Fruit fly (Drosophila melanogaster) whole organism, wandering third instar larva: ENCODE data around the gene Rpn11.
A peak's percentile ranks its signal among the peaks of the same experiment; 100 is the strongest.

Source experiments
- Abd-B ChIP-seq: fragments of >200 bp; optimal IDR thresholded peaks from 2 replicates; lab custom pipeline; 2017; ENCODE audit warnings: missing biosample characterization, missing genetic modification characterization
- CG9705 ChIP-seq: fragments of 200-800 bp; sonication (Bioruptor generic); optimal IDR thresholded peaks from 2 replicates; lab custom pipeline; 2018; ENCODE audit warnings: missing biosample characterization, mild to moderate bottlenecking, missing genetic modification characterization
- Dfd ChIP-seq: fragments of >200 bp; optimal IDR thresholded peaks from 2 replicates; lab custom pipeline; 2017; ENCODE audit warnings: missing biosample characterization, missing genetic modification characterization
- Dif ChIP-seq: fragments of 200-275, 200-300 bp; sonication (Bioruptor generic); optimal IDR thresholded peaks from 2 replicates; lab custom pipeline; 2018; ENCODE audit warnings: missing biosample characterization, missing genetic modification characterization; ENCODE audit not compliant: partially characterized antibody
- GATAd ChIP-seq: sonication (Bioruptor generic); optimal IDR thresholded peaks from 2 replicates; lab custom pipeline; 2016; ENCODE audit warnings: missing biosample characterization, missing genetic modification characterization
- HLH106 ChIP-seq: fragments of 200-800 bp; optimal IDR thresholded peaks from 3 replicates; lab custom pipeline; 2019; ENCODE audit warnings: missing biosample characterization, mild to moderate bottlenecking, missing genetic modification characterization, moderate library complexity
- Hnf4 ChIP-seq: fragments of 200-800 bp; sonication (Bioruptor generic); optimal IDR thresholded peaks from 2 replicates; lab custom pipeline; 2016; ENCODE audit warnings: missing biosample characterization, mild to moderate bottlenecking, missing genetic modification characterization
- Hr78 ChIP-seq: fragments of >200 bp; optimal IDR thresholded peaks from 2 replicates; lab custom pipeline; 2017; ENCODE audit warnings: missing biosample characterization, missing genetic modification characterization
- Hr83 ChIP-seq: fragments of 200-300 bp; sonication (Bioruptor generic); optimal IDR thresholded peaks from 2 replicates; lab custom pipeline; 2016; ENCODE audit warnings: missing biosample characterization, mild to moderate bottlenecking, missing genetic modification characterization, moderate library complexity; ENCODE audit not compliant: poor library complexity, severe bottlenecking
- Jra ChIP-seq: sonication (Bioruptor generic); optimal IDR thresholded peaks from 2 replicates; lab custom pipeline; 2016; ENCODE audit warnings: missing biosample characterization, missing genetic modification characterization
- N ChIP-seq: fragments of >200 bp; optimal IDR thresholded peaks from 2 replicates; lab custom pipeline; 2018; ENCODE audit warnings: missing biosample characterization, missing external identifiers, missing genetic modification characterization
- OdsH ChIP-seq: fragments of 200-800 bp; sonication (Bioruptor generic); optimal IDR thresholded peaks from 2 replicates; lab custom pipeline; 2016; ENCODE audit warnings: missing biosample characterization, mild to moderate bottlenecking, missing genetic modification characterization
- Rel ChIP-seq, 2 experiments: fragments of 200-800 bp; sonication (Bioruptor generic) in 1 of 2; optimal IDR thresholded peaks; 2 replicates in 1 of 2; 3 replicates in 1 of 2; lab custom pipeline; 2016 to 2019; ENCODE audit warnings: mild to moderate bottlenecking in 2 of 2, missing biosample characterization in 2 of 2, missing genetic modification characterization in 2 of 2, moderate library complexity in 1 of 2
- Sp1 ChIP-seq: fragments of 200-800 bp; sonication (Bioruptor generic); optimal IDR thresholded peaks from 3 replicates; lab custom pipeline; 2019; ENCODE audit warnings: missing biosample characterization, mild to moderate bottlenecking, missing genetic modification characterization, moderate library complexity
- Vsx2 ChIP-seq: fragments of 200-300, 225-300 bp; sonication (Bioruptor generic); optimal IDR thresholded peaks from 2 replicates; lab custom pipeline; 2018; ENCODE audit warnings: missing biosample characterization, missing genetic modification characterization; ENCODE audit not compliant: partially characterized antibody
- br ChIP-seq: fragments of 200-800 bp; sonication (Bioruptor generic); optimal IDR thresholded peaks from 2 replicates; lab custom pipeline; 2016; ENCODE audit warnings: missing biosample characterization, missing genetic modification characterization
- dl ChIP-seq, 2 experiments: fragments of 175-275, 200-275 bp in 1 of 2; fragments of 200-275 bp in 1 of 2; sonication (Bioruptor generic); optimal IDR thresholded peaks; lab custom pipeline; 2018; ENCODE audit warnings: mild to moderate bottlenecking in 2 of 2, missing biosample characterization in 2 of 2, missing genetic modification characterization in 2 of 2, moderate library complexity in 2 of 2; ENCODE audit not compliant: partially characterized antibody in 2 of 2, insufficient read depth in 1 of 2
- dmrt93B ChIP-seq: fragments of 200-800 bp; sonication (Bioruptor generic); optimal IDR thresholded peaks from 2 replicates; lab custom pipeline; 2018; ENCODE audit warnings: missing biosample characterization, mild to moderate bottlenecking, missing genetic modification characterization
- dsf ChIP-seq: sonication (Bioruptor generic); optimal IDR thresholded peaks from 2 replicates; lab custom pipeline; 2016; ENCODE audit warnings: missing biosample characterization, missing genetic modification characterization, borderline replicate concordance
- ey ChIP-seq: fragments of 200-800 bp; sonication (Bioruptor generic); optimal IDR thresholded peaks from 2 replicates; lab custom pipeline; 2016; ENCODE audit warnings: missing biosample characterization, missing genetic modification characterization
- foxo ChIP-seq, 2 experiments: fragments of 200-800 bp; sonication (Bioruptor generic); optimal IDR thresholded peaks; 2 replicates in 1 of 2; 3 replicates in 1 of 2; lab custom pipeline; 2016 to 2017; ENCODE audit warnings: missing biosample characterization in 2 of 2, missing genetic modification characterization in 2 of 2
- fru ChIP-seq: fragments of 200-800 bp; sonication (Bioruptor generic); optimal IDR thresholded peaks from 3 replicates; lab custom pipeline; 2016; ENCODE audit warnings: missing biosample characterization, mild to moderate bottlenecking, missing genetic modification characterization
- h ChIP-seq: fragments of 200-800 bp; sonication (Bioruptor generic); optimal IDR thresholded peaks from 3 replicates; lab custom pipeline; 2016; ENCODE audit warnings: missing biosample characterization, mild to moderate bottlenecking, missing genetic modification characterization
- jim ChIP-seq: fragments of 175-275, 200-325 bp; sonication (Bioruptor generic); optimal IDR thresholded peaks from 2 replicates; lab custom pipeline; 2016; ENCODE audit warnings: missing biosample characterization, mild to moderate bottlenecking, missing genetic modification characterization
- lola ChIP-seq: fragments of >200 bp; optimal IDR thresholded peaks from 2 replicates; lab custom pipeline; 2017; ENCODE audit warnings: missing biosample characterization, missing genetic modification characterization
- pan ChIP-seq: fragments of >200 bp; optimal IDR thresholded peaks from 2 replicates; lab custom pipeline; 2017
- psq ChIP-seq: fragments of 200-800 bp; sonication (Bioruptor generic); optimal IDR thresholded peaks from 3 replicates; lab custom pipeline; 2017; ENCODE audit warnings: missing biosample characterization, mild to moderate bottlenecking, missing genetic modification characterization, moderate library complexity
- rgr ChIP-seq: fragments of 200-800 bp; sonication (Bioruptor generic); optimal IDR thresholded peaks from 3 replicates; lab custom pipeline; 2016; ENCODE audit warnings: missing biosample characterization, mild to moderate bottlenecking, missing genetic modification characterization
- sage ChIP-seq: fragments of 200-800 bp; sonication (Bioruptor generic); optimal IDR thresholded peaks from 2 replicates; lab custom pipeline; 2016; ENCODE audit warnings: missing biosample characterization, mild to moderate bottlenecking, missing genetic modification characterization
- sv ChIP-seq: fragments of 200-800 bp; sonication (Bioruptor generic); optimal IDR thresholded peaks from 3 replicates; lab custom pipeline; 2016; ENCODE audit warnings: missing biosample characterization, missing genetic modification characterization
- usp ChIP-seq: fragments of >200 bp; optimal IDR thresholded peaks from 2 replicates; lab custom pipeline; 2017; ENCODE audit warnings: missing biosample characterization, missing genetic modification characterization
- woc ChIP-seq: sonication (Bioruptor generic); optimal IDR thresholded peaks from 2 replicates; lab custom pipeline; 2016; ENCODE audit warnings: missing biosample characterization, mild to moderate bottlenecking, missing genetic modification characterization

Gene Rpn11

dm6 chr2L:5030535-5030934, 29.1 kb downstream of the Rpn11 start:
- no peak for TF ChIP-seq jim (GFP tag; lab: Kevin White, UChicago)
- no peak for TF ChIP-seq Hr83 (GFP tag; lab: Kevin White, UChicago)
- TF ChIP-seq N (GFP tag; lab: Kevin White, UChicago) = no peak
- no peak for TF ChIP-seq HLH106 (tag; lab: Kevin White, UChicago)
- no peak for TF ChIP-seq lola
- no peak for TF ChIP-seq Dfd (GFP tag; lab: Kevin White, UChicago)

- TF ChIP-seq Jra (no peak), dmrt93B (GFP tag; lab: Kevin White, UChicago) (no peak), Hr78 (no peak)
Measured at dm6 chr2L:5029809-5030108, 29.8 kb downstream of the Rpn11 start.

- TF ChIP-seq psq = no peak
- no peak for TF ChIP-seq Rel (GFP tag; optimal IDR thresholded peaks at IDR 0.05; lab: Kevin White, UChicago)
- TF ChIP-seq Rel (tag; optimal IDR thresholded peaks at IDR 0.05; lab: Kevin White, UChicago) = peak; percentile 2
Measured at dm6 chr2L:5029049-5029808, 30.4 kb downstream of the Rpn11 start, which contains the start of gene Col4a1. Gene Col4a1, plus strand, starts transcription at chr2L:5029609.

DNA sequence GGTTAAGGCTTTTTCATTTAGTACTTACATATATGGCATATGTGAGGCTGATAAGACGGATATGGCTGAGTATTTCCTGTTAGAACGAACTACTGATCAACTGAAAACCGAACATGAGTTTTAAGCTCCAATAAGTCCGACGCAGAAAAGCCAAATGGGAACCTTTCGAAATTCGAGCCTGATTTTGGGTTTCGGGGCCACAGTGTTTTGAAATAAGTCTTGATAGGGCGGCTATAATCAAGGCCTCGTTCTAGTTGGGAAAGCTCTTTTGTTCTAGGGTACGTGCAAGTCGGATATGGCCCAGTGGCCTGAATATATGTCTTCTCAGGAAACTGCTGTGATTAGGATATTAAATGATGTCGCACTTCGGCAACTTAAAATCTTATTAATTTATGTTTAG, 31.5 kb downstream of the Rpn11 start, which contains the start of gene vkg:
Gene vkg (minus strand): TSS at position 101 of the 400 bp plus-strand sequence.
- TF ChIP-seq jim (GFP tag; lab: Kevin White, UChicago) (no peak), sage (no peak), ey (GFP tag; lab: Kevin White, UChicago) (no peak), OdsH (GFP tag; lab: Kevin White, UChicago) (no peak), foxo (GFP tag; optimal IDR thresholded peaks at IDR 0.05; lab: Kevin White, UChicago) (no peak), rgr (no peak), dsf (GFP tag; lab: Kevin White, UChicago) (no peak), GATAd (no peak), Abd-B (GFP tag; lab: Kevin White, UChicago) (no peak)

DNA sequence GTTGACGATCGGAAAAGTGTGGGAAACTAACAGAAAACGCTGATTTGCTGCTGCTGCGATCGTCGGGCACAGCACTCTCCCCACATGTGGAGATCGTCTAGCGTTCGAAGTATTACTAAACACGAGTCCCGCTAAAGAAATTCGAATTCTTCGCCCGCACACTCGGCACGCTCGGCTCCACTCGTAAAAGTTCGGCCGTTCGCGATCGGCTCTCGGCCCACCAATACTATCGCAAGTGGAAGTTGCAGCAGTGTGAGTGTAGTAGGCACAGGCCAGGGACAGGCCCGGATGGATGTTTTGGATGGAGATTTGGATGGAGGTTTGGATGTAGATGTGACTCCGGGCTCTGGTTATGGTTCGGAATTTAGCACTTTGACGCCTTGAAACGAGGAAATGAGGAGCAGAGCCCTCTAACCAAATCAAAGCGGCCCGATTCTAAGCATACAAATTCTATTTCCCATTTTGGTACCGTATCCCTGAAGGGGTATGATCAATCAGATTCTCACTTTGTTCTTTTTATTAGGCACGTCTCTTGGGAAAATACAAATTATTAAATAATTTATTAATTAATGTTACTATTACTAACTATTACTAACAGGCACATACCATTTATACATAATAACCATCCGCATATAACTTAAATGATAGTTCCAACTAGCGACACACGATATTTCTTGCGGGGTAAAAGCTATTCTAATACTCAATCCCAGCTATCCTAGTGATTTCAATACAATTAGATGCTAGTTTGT, 32.1 kb downstream of the Rpn11 start:
- no peak for TF ChIP-seq dmrt93B (GFP tag; lab: Kevin White, UChicago)
- no peak for TF ChIP-seq Rel (GFP tag; optimal IDR thresholded peaks at IDR 0.05; lab: Kevin White, UChicago)
- TF ChIP-seq Rel (tag; optimal IDR thresholded peaks at IDR 0.05; lab: Kevin White, UChicago) = peak; percentile 10
- TF ChIP-seq Sp1 = no peak
- TF ChIP-seq fru (GFP tag; lab: Kevin White, UChicago) = no peak
- TF ChIP-seq dl (GFP tag; optimal IDR thresholded peaks at IDR 0.05; lab: Kevin White, UChicago; ENCODE audit: insufficient read depth in 1 of 2, partially characterized antibody in 2 of 2) = no peak
- no peak for TF ChIP-seq N (GFP tag; lab: Kevin White, UChicago)

DNA sequence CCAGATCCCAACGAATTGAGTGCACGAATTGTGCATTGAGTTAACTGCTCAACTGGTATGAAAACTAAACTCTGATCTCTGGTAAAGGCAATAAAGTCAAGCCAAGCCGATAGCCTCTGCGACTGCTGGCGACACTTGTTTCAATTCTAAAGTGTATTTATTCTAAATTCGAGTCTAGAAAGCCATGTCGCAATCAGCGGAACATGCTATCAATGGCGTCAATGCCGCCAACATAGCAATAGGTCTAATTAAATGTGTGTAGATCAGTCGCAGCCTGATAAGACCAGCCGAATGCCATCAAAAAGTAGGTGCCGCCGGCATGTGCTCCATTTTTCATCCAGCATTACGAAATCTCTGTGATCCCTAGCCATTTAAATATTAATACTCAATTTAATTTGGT, 34.0 kb downstream of the Rpn11 start:
- TF ChIP-seq ey (GFP tag; lab: Kevin White, UChicago) = no peak
- TF ChIP-seq N (GFP tag; lab: Kevin White, UChicago) = no peak
- no peak for TF ChIP-seq usp (GFP tag; lab: Kevin White, UChicago)
- TF ChIP-seq, all 38 proteins: peak for 0

- no peak for TF ChIP-seq br (GFP tag; lab: Kevin White, UChicago)
- TF ChIP-seq CG9705 (GFP tag; lab: Kevin White, UChicago) = no peak
- no peak for TF ChIP-seq foxo (GFP tag; optimal IDR thresholded peaks at IDR 0.05; lab: Kevin White, UChicago)
- no peak for TF ChIP-seq Sp1
- no peak for TF ChIP-seq rgr
- no peak for TF ChIP-seq woc
- TF ChIP-seq Dif (GFP tag; lab: Kevin White, UChicago) = no peak
- TF ChIP-seq dsf (GFP tag; lab: Kevin White, UChicago) = no peak
- no peak for TF ChIP-seq Hnf4 (GFP tag; lab: Kevin White, UChicago)
- TF ChIP-seq fru (GFP tag; lab: Kevin White, UChicago) = no peak
- TF ChIP-seq sv (GFP tag; lab: Kevin White, UChicago) = no peak
- TF ChIP-seq Abd-B (GFP tag; lab: Kevin White, UChicago) = no peak
- TF ChIP-seq dl (GFP tag; optimal IDR thresholded peaks at IDR 0.05; lab: Kevin White, UChicago; ENCODE audit: insufficient read depth in 1 of 2, partially characterized antibody in 2 of 2) = no peak
- TF ChIP-seq psq = no peak
- no peak for TF ChIP-seq pan (lab: Kevin White, UChicago)
- no peak for TF ChIP-seq Rel (GFP tag; optimal IDR thresholded peaks at IDR 0.05; lab: Kevin White, UChicago)
- TF ChIP-seq Rel (tag; optimal IDR thresholded peaks at IDR 0.05; lab: Kevin White, UChicago) = no peak
- TF ChIP-seq Vsx2 (GFP tag; lab: Kevin White, UChicago) = no peak
- no peak for TF ChIP-seq HLH106 (tag; lab: Kevin White, UChicago)
- no peak for TF ChIP-seq Hr83 (GFP tag; lab: Kevin White, UChicago)
- TF ChIP-seq h (GFP tag; lab: Kevin White, UChicago) = no peak
Measured at dm6 chr2L:5022602-5023001, 37.0 kb downstream of the Rpn11 start.
